Worm (Caenorhabditis elegans) whole organism, L3 larva: ENCODE data around the gene Y43C5A.2.
A peak's percentile ranks its signal among the peaks of the same experiment; 100 is the strongest.

Experiments
- R02D3.7 ChIP-seq: fragments of 150-350 bp; optimal IDR thresholded peaks from 2 replicates; lab custom pipeline; 2014; ENCODE audit warnings: missing biosample characterization, missing genetic modification characterization
- ama-1 ChIP-seq: fragments of 150-350 bp; optimal IDR thresholded peaks from 2 replicates; lab custom pipeline; 2018
- ceh-28 ChIP-seq: fragments of 150-350 bp; optimal IDR thresholded peaks from 2 replicates; lab custom pipeline; 2014; ENCODE audit warnings: missing biosample characterization, missing genetic modification reagents, missing genetic modification characterization
- ceh-82 ChIP-seq: fragments of 150-350 bp; optimal IDR thresholded peaks from 2 replicates; lab custom pipeline; 2014; ENCODE audit warnings: missing biosample characterization, missing genetic modification characterization
- ceh-9 ChIP-seq: sonication (generic microtip); optimal IDR thresholded peaks from 2 replicates; lab custom pipeline; 2018; ENCODE audit warnings: missing biosample characterization, missing genetic modification characterization
- daf-12 ChIP-seq: fragments of 150-350 bp; optimal IDR thresholded peaks from 2 replicates; lab custom pipeline; 2014; ENCODE audit warnings: missing biosample characterization, missing genetic modification reagents, missing genetic modification characterization
- egl-27 ChIP-seq: sonication (generic microtip); optimal IDR thresholded peaks from 4 replicates; lab custom pipeline; 2017; ENCODE audit warnings: missing biosample characterization, missing genetic modification reagents, missing genetic modification characterization
- elt-1 ChIP-seq: fragments of 150-350 bp; optimal IDR thresholded peaks from 2 replicates; lab custom pipeline; 2014; ENCODE audit warnings: missing biosample characterization, missing genetic modification characterization
- elt-2 ChIP-seq: sonication (generic microtip); optimal IDR thresholded peaks from 2 replicates; lab custom pipeline; 2016; ENCODE audit warnings: missing genetic modification reagents, mild to moderate bottlenecking, missing genetic modification characterization, missing compliant biosample characterization
- elt-3 ChIP-seq, 3 experiments: fragments of 150-350 bp in 1 of 3; sonication (generic microtip) in 2 of 3; optimal IDR thresholded peaks; 2 replicates in 2 of 3; 4 replicates in 1 of 3; lab custom pipeline; 2014 to 2017; ENCODE audit warnings: missing biosample characterization in 3 of 3, missing genetic modification characterization in 3 of 3
- eor-1 ChIP-seq, 2 experiments: fragments of 150-350 bp; optimal IDR thresholded peaks; 2 replicates each; lab custom pipeline; 2014 to 2018; ENCODE audit warnings: missing biosample characterization in 2 of 2, missing genetic modification characterization in 2 of 2
- fkh-10 ChIP-seq: sonication (generic microtip); optimal IDR thresholded peaks from 2 replicates; lab custom pipeline; 2017; ENCODE audit warnings: missing biosample characterization, missing genetic modification reagents, missing genetic modification characterization
- fos-1 ChIP-seq: fragments of 150-350 bp; optimal IDR thresholded peaks from 2 replicates; lab custom pipeline; 2014; ENCODE audit warnings: missing biosample characterization, missing genetic modification characterization
- hmg-11 ChIP-seq: sonication (generic microtip); optimal IDR thresholded peaks from 2 replicates; lab custom pipeline; 2016; ENCODE audit warnings: missing genetic modification characterization, missing compliant biosample characterization
- lin-15B ChIP-seq: fragments of 150-350 bp; optimal IDR thresholded peaks from 2 replicates; lab custom pipeline; 2014; ENCODE audit warnings: missing biosample characterization, missing genetic modification characterization
- lin-39 ChIP-seq: fragments of 150-350 bp; optimal IDR thresholded peaks from 2 replicates; lab custom pipeline; 2018; ENCODE audit warnings: missing biosample characterization, missing genetic modification reagents, missing genetic modification characterization
- lsy-12 ChIP-seq: sonication (generic microtip); optimal IDR thresholded peaks from 2 replicates; lab custom pipeline; 2016; ENCODE audit warnings: mild to moderate bottlenecking, missing genetic modification characterization, missing compliant biosample characterization
- mdl-1 ChIP-seq: fragments of 150-350 bp; optimal IDR thresholded peaks from 2 replicates; lab custom pipeline; 2014; ENCODE audit warnings: missing biosample characterization, missing genetic modification characterization
- nfya-1 ChIP-seq: sonication (generic microtip); optimal IDR thresholded peaks from 2 replicates; lab custom pipeline; 2017; ENCODE audit warnings: missing genetic modification characterization, mild to moderate bottlenecking, missing compliant biosample characterization, antibody characterized with exemption, moderate library complexity; ENCODE audit not compliant: insufficient read depth
- nhr-11 ChIP-seq: fragments of 150-350 bp; optimal IDR thresholded peaks from 2 replicates; lab custom pipeline; 2014; ENCODE audit warnings: missing biosample characterization, missing genetic modification characterization
- nhr-12 ChIP-seq: fragments of 150-350 bp; optimal IDR thresholded peaks from 2 replicates; lab custom pipeline; 2014; ENCODE audit warnings: missing biosample characterization, missing genetic modification characterization
- nhr-23 ChIP-seq: fragments of 150-350 bp; optimal IDR thresholded peaks from 2 replicates; lab custom pipeline; 2014; ENCODE audit warnings: missing biosample characterization, missing genetic modification reagents, missing genetic modification characterization
- nhr-237 ChIP-seq: fragments of 150-350 bp; optimal IDR thresholded peaks from 2 replicates; lab custom pipeline; 2014; ENCODE audit warnings: missing biosample characterization, missing genetic modification characterization
- nhr-25 ChIP-seq: sonication (generic microtip); optimal IDR thresholded peaks from 2 replicates; lab custom pipeline; 2017; ENCODE audit warnings: missing biosample characterization, missing genetic modification characterization
- nhr-28 ChIP-seq: fragments of 150-350 bp; optimal IDR thresholded peaks from 2 replicates; lab custom pipeline; 2014; ENCODE audit warnings: missing biosample characterization, missing genetic modification characterization
- nhr-77 ChIP-seq: fragments of 150-350 bp; optimal IDR thresholded peaks from 2 replicates; lab custom pipeline; 2014; ENCODE audit warnings: missing biosample characterization, missing genetic modification characterization
- pqm-1 ChIP-seq: fragments of 150-350 bp; optimal IDR thresholded peaks from 2 replicates; lab custom pipeline; 2017; ENCODE audit warnings: missing biosample characterization, missing genetic modification characterization, inconsistent platforms
- sea-2 ChIP-seq: fragments of 150-350 bp; sonication (generic microtip); optimal IDR thresholded peaks from 4 replicates; lab custom pipeline; 2014; ENCODE audit warnings: missing biosample characterization, missing genetic modification reagents, missing genetic modification characterization
- skn-1 ChIP-seq: fragments of 150-350 bp; optimal IDR thresholded peaks from 2 replicates; lab custom pipeline; 2014; ENCODE audit warnings: missing biosample characterization, missing genetic modification characterization
- snpc-4 ChIP-seq: fragments of 150-350 bp; optimal IDR thresholded peaks from 2 replicates; lab custom pipeline; 2014; ENCODE audit warnings: missing biosample characterization, missing genetic modification characterization
- tbx-2 ChIP-seq: sonication (generic microtip); optimal IDR thresholded peaks from 2 replicates; lab custom pipeline; 2016; ENCODE audit warnings: mild to moderate bottlenecking, missing genetic modification characterization, missing compliant biosample characterization
- unc-39 ChIP-seq: sonication (generic microtip); optimal IDR thresholded peaks from 4 replicates; lab custom pipeline; 2017; ENCODE audit warnings: missing biosample characterization, missing genetic modification characterization
- unc-62 ChIP-seq: fragments of 150-350 bp; sonication (generic microtip); optimal IDR thresholded peaks from 4 replicates; lab custom pipeline; 2014; ENCODE audit warnings: missing biosample characterization, missing genetic modification reagents, missing genetic modification characterization
- zag-1 ChIP-seq: fragments of 150-350 bp; optimal IDR thresholded peaks from 2 replicates; lab custom pipeline; 2014; ENCODE audit warnings: missing biosample characterization, missing genetic modification characterization
- ztf-11 ChIP-seq: fragments of 150-350 bp; optimal IDR thresholded peaks from 2 replicates; lab custom pipeline; 2014; ENCODE audit warnings: missing biosample characterization, missing genetic modification characterization
- ztf-4 ChIP-seq: fragments of 150-350 bp; optimal IDR thresholded peaks from 2 replicates; lab custom pipeline; 2014; ENCODE audit warnings: missing biosample characterization, missing genetic modification characterization

Y43C5A.2 gene

DNA sequence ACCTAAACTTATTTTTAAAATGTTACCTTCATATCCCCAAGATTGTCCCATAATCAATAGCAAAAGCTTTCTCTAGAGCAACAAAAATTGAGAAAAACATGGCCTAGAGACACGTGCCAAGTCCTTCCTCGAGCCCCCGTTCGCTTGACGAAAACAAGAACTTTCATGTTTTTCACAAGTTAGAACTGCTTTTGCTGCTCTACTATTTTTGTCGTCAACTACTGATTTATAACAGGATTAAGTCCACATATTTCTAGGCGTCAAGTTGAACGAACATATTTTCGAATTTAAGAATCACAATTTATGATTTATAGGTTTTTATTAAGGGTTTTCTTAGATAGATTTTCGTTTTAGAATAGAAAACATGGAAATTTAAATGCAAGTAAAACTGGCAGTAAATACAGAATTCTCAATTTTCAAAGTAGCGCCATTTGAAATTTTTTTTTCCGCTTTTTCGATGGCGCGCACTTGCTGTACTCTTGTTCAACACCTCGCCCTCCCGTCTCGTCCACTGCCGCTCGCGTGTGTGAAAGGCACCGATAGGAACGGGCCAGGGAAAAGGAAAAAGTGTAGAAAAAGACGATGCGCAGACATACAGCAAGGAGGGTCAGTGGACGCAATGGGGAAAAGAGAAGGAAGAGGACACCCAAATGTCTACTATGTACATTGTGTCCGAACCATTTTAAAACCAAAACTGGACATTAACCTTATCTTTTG is 14.7 kb downstream of the Y43C5A.2 start, which contains the start of gene rad-51 (continued):
- TF ChIP-seq unc-39 = no peak
- TF ChIP-seq egl-27 (tag; lab: Kevin White, UChicago) = peak; percentile 9
- TF ChIP-seq ceh-28 (tag; lab: Kevin White, UChicago) = no peak
- peak; percentile 5 for TF ChIP-seq lsy-12 (tag; lab: Kevin White, UChicago)
- TF ChIP-seq zag-1 (tag; lab: Kevin White, UChicago) = no peak
- TF ChIP-seq nhr-237 (tag; lab: Kevin White, UChicago) = no peak
- peak; percentile 73 for TF ChIP-seq snpc-4 (tag; lab: Kevin White, UChicago)
- TF ChIP-seq, all 47 proteins: peak for 12

ce11 chrIV:10285328-10285727 is 15.6 kb downstream of the Y43C5A.2 start:
- TF ChIP-seq sea-2 (GFP tag; lab: Kevin White, UChicago) (no peak), lin-39 (tag; lab: Kevin White, UChicago) (no peak), ceh-82 (tag; lab: Kevin White, UChicago) (no peak), ztf-4 (tag; lab: Kevin White, UChicago) (no peak), nhr-12 (tag; lab: Kevin White, UChicago) (no peak), nhr-237 (tag; lab: Kevin White, UChicago) (no peak), mdl-1 (no peak), nfya-1 (no peak), unc-62 (GFP tag; lab: Kevin White, UChicago) (no peak), nhr-23 (tag; lab: Kevin White, UChicago) (no peak), ama-1 (lab: Kevin White, UChicago) (no peak), lsy-12 (tag; lab: Kevin White, UChicago) (no peak), ceh-28 (tag; lab: Kevin White, UChicago) (no peak), R02D3.7 (no peak), nhr-11 (tag; lab: Kevin White, UChicago) (no peak), nhr-25 (tag; lab: Kevin White, UChicago) (no peak), ceh-9 (tag; lab: Kevin White, UChicago) (no peak), unc-39 (no peak), egl-27 (tag; lab: Kevin White, UChicago) (no peak), hmg-11 (no peak)

ce11 chrIV:10286655-10287054 is 17.0 kb downstream of the Y43C5A.2 start, which contains the start of gene ebax-1:
Gene ebax-1 (plus strand): TSS chrIV:10286955.
- TF ChIP-seq nhr-12 (tag; lab: Kevin White, UChicago) (no peak), skn-1 (tag; lab: Kevin White, UChicago) (no peak), ceh-28 (tag; lab: Kevin White, UChicago) (no peak), tbx-2 (tag; lab: Kevin White, UChicago) (no peak), ceh-9 (tag; lab: Kevin White, UChicago) (no peak), ztf-4 (tag; lab: Kevin White, UChicago) (no peak), elt-2 (tag; lab: Kevin White, UChicago) (no peak), snpc-4 (tag; lab: Kevin White, UChicago) (no peak), lin-15B (no peak), fos-1 (tag; lab: Kevin White, UChicago) (no peak), zag-1 (tag; lab: Kevin White, UChicago) (no peak), nhr-23 (tag; lab: Kevin White, UChicago) (no peak), elt-3 (tag; optimal IDR thresholded peaks at IDR 0.05; lab: Kevin White, UChicago) (no peak)
- TF ChIP-seq, all 47 proteins: peak for 0

DNA sequence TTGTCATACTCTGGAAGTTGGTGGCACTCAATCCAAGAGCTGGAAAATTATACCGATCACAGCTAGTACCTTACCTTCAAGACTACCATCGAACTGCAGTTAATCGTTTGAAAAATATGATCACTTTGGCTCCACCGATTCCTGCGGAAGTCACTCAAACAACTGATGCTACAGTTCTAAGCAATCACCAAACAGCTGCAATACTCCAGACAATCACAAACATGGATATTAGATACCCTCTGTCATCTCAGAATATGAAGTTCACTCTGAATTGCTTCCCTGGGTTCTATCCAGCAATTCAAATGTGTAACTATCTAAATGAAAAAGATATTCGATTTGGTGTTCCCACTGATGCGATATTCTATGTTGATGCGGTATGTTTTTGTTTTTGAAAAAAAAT is 18.9 kb downstream of the Y43C5A.2 start:
- TF ChIP-seq elt-1 (no peak), nhr-23 (tag; lab: Kevin White, UChicago) (no peak), eor-1 (tag; optimal IDR thresholded peaks at IDR 0.05; lab: Kevin White, UChicago) (no peak), ama-1 (lab: Kevin White, UChicago) (no peak), daf-12 (tag; lab: Kevin White, UChicago) (no peak), R02D3.7 (no peak), nhr-28 (tag; lab: Kevin White, UChicago) (no peak), ztf-11 (tag; lab: Kevin White, UChicago) (no peak), lin-39 (tag; lab: Kevin White, UChicago) (no peak), pqm-1 (tag; lab: Kevin White, UChicago) (no peak), fkh-10 (GFP tag; lab: Kevin White, UChicago) (no peak), nhr-77 (tag; lab: Kevin White, UChicago) (no peak)
